Worm (Caenorhabditis elegans) whole organism, L4 larva: ENCODE results near the gene F58G1.3.
A peak's percentile ranks its signal among the peaks of the same experiment; 100 is the strongest.

ENCODE experiments used
- F44E2.7 ChIP-seq: fragments of 200-800 bp; sonication (Bioruptor generic); IDR thresholded peaks from 2 replicates; pipeline ENCODE4 v2.1.2; 2022; ENCODE audit warnings: missing genetic modification characterization, missing compliant biosample characterization
- T26A8.4 ChIP-seq: fragments of 200-800 bp; sonication (Bioruptor generic); IDR thresholded peaks from 2 replicates; pipeline ENCODE4 v1.3.6; 2022; ENCODE audit warnings: missing genetic modification characterization, missing compliant biosample characterization
- Y75B8A.6 ChIP-seq: fragments of 200-800 bp; sonication (Bioruptor generic); IDR thresholded peaks from 2 replicates; pipeline ENCODE4 v1.3.6; 2022; ENCODE audit warnings: missing genetic modification reagents, missing genetic modification characterization, missing compliant biosample characterization
- ZK337.2 ChIP-seq: fragments of 200-800 bp; sonication (Bioruptor generic); IDR thresholded peaks from 2 replicates; pipeline ENCODE4 v1.3.6; 2022; ENCODE audit warnings: missing genetic modification reagents, missing genetic modification characterization, missing compliant biosample characterization
- aha-1 ChIP-seq: fragments of 150-350 bp; peaks from one replicate; lab custom pipeline; 2014; ENCODE audit warnings: missing biosample characterization, missing genetic modification characterization
- aly-2 ChIP-seq: sonication (generic microtip); optimal IDR thresholded peaks from 2 replicates; lab custom pipeline; 2018; ENCODE audit warnings: missing biosample characterization, missing genetic modification characterization
- ceh-28 ChIP-seq: fragments of 150-350 bp; optimal IDR thresholded peaks from 2 replicates; lab custom pipeline; 2014; ENCODE audit warnings: missing biosample characterization, missing genetic modification reagents, missing genetic modification characterization
- ceh-32 ChIP-seq: sonication (generic microtip); optimal IDR thresholded peaks from 2 replicates; lab custom pipeline; 2016; ENCODE audit warnings: mild to moderate bottlenecking, missing genetic modification characterization, missing compliant biosample characterization; ENCODE audit not compliant: poor library complexity
- daf-16 ChIP-seq, 3 experiments: sonication (generic microtip); optimal IDR thresholded peaks; 2 replicates each; lab custom pipeline; 2016 to 2017; ENCODE audit warnings: missing genetic modification characterization in 3 of 3, missing genetic modification reagents in 3 of 3, mild to moderate bottlenecking in 2 of 3, missing compliant biosample characterization in 2 of 3, missing biosample characterization in 1 of 3, moderate library complexity in 1 of 3
- dmd-9 ChIP-seq: fragments of 200-800 bp; sonication (Bioruptor generic); IDR thresholded peaks from 2 replicates; pipeline ENCODE4 v1.3.6; 2022; ENCODE audit warnings: missing genetic modification reagents, missing genetic modification characterization, missing compliant biosample characterization
- dve-1 ChIP-seq: sonication (generic microtip); optimal IDR thresholded peaks from 2 replicates; lab custom pipeline; 2017; ENCODE audit warnings: antibody characterized with exemption, mild to moderate bottlenecking, missing genetic modification characterization, missing compliant biosample characterization; ENCODE audit not compliant: insufficient read depth
- egl-27 ChIP-seq: sonication (generic microtip); optimal IDR thresholded peaks from 3 replicates; lab custom pipeline; 2017; ENCODE audit warnings: missing biosample characterization, missing genetic modification reagents, missing genetic modification characterization
- fos-1 ChIP-seq: fragments of 150-350 bp; optimal IDR thresholded peaks from 2 replicates; lab custom pipeline; 2014; ENCODE audit warnings: missing biosample characterization, missing genetic modification characterization
- hif-1 ChIP-seq, 2 experiments: sonication (generic microtip); optimal IDR thresholded peaks; 2 replicates each; lab custom pipeline; 2016 to 2017; ENCODE audit warnings: missing compliant biosample characterization in 2 of 2, missing genetic modification characterization in 2 of 2, missing genetic modification reagents in 2 of 2, missing genotype in 2 of 2, mild to moderate bottlenecking in 1 of 2
- hlh-30 ChIP-seq: sonication (generic microtip); optimal IDR thresholded peaks from 2 replicates; lab custom pipeline; 2017; ENCODE audit warnings: antibody characterized with exemption, mild to moderate bottlenecking, missing genetic modification characterization, missing compliant biosample characterization; ENCODE audit not compliant: insufficient read depth
- hmg-1.1 ChIP-seq: fragments of 200-800 bp; sonication (Bioruptor generic); IDR thresholded peaks from 2 replicates; pipeline ENCODE4 v1.3.6; 2022; ENCODE audit warnings: missing genetic modification reagents, missing genetic modification characterization, missing compliant biosample characterization
- lin-1 ChIP-seq: fragments of 200-800 bp; sonication (Bioruptor generic); IDR thresholded peaks from 2 replicates; pipeline ENCODE4 v1.3.6; 2022; ENCODE audit warnings: missing genetic modification reagents, missing genetic modification characterization, missing compliant biosample characterization
- lin-13 ChIP-seq: fragments of 150-350 bp; optimal IDR thresholded peaks from 2 replicates; lab custom pipeline; 2014; ENCODE audit warnings: missing biosample characterization, missing genetic modification reagents, missing genetic modification characterization
- lin-38 ChIP-seq: fragments of 200-800 bp; sonication (Bioruptor generic); IDR thresholded peaks from 2 replicates; pipeline ENCODE4 v1.3.6; 2022; ENCODE audit warnings: missing genetic modification reagents, missing genetic modification characterization, missing compliant biosample characterization
- lin-39 ChIP-seq: fragments of 150-350 bp; optimal IDR thresholded peaks from 2 replicates; lab custom pipeline; 2014; ENCODE audit warnings: missing biosample characterization, missing genetic modification reagents, missing genetic modification characterization
- lsy-2 ChIP-seq, 2 experiments: fragments of 150-350 bp in 1 of 2; sonication (generic microtip) in 1 of 2; optimal IDR thresholded peaks; 2 replicates each; lab custom pipeline; 2014 to 2017; ENCODE audit warnings: missing biosample characterization in 2 of 2, missing genetic modification characterization in 2 of 2
- madf-5 ChIP-seq, 2 experiments: fragments of 200-800 bp; sonication (Bioruptor generic); IDR thresholded peaks; 2 replicates each; pipeline ENCODE4 v1.3.6; 2022; ENCODE audit warnings: missing compliant biosample characterization in 2 of 2, missing genetic modification characterization in 2 of 2
- mdl-1 ChIP-seq, 2 experiments: fragments of 150-350 bp in 1 of 2; sonication (generic microtip) in 1 of 2; optimal IDR thresholded peaks; 2 replicates each; lab custom pipeline; 2014 to 2017; ENCODE audit warnings: missing biosample characterization in 2 of 2, missing genetic modification characterization in 2 of 2
- mdt-29 ChIP-seq: fragments of 200-800 bp; sonication (Bioruptor generic); IDR thresholded peaks from 2 replicates; pipeline ENCODE4 v1.3.6; 2022; ENCODE audit warnings: missing genetic modification reagents, missing genetic modification characterization, missing compliant biosample characterization
- mep-1 ChIP-seq: fragments of 150-350 bp; sonication (generic microtip); optimal IDR thresholded peaks from 3 replicates; lab custom pipeline; 2014; ENCODE audit warnings: missing biosample characterization, missing genetic modification characterization
- mxl-2 ChIP-seq: fragments of 200-800 bp; sonication (Bioruptor generic); conservative IDR thresholded peaks from 2 replicates; pipeline ENCODE4 v1.3.6; 2022; ENCODE audit warnings: missing genetic modification reagents, missing genetic modification characterization, missing compliant biosample characterization
- mxl-3 ChIP-seq: fragments of 200-800 bp; sonication (Bioruptor generic); optimal IDR thresholded peaks from 2 replicates; lab custom pipeline; 2018; ENCODE audit warnings: mild to moderate bottlenecking, missing genetic modification characterization, missing compliant biosample characterization
- nhr-102 ChIP-seq: sonication (generic microtip); optimal IDR thresholded peaks from 2 replicates; lab custom pipeline; 2016; ENCODE audit warnings: mild to moderate bottlenecking, missing genetic modification characterization, moderate library complexity, missing compliant biosample characterization
- nhr-11 ChIP-seq: fragments of 150-350 bp; optimal IDR thresholded peaks from 2 replicates; lab custom pipeline; 2014; ENCODE audit warnings: missing biosample characterization, missing genetic modification characterization
- nhr-111 ChIP-seq: fragments of 200-800 bp; sonication (Bioruptor generic); optimal IDR thresholded peaks from 2 replicates; lab custom pipeline; 2018; ENCODE audit warnings: mild to moderate bottlenecking, missing genetic modification characterization, missing compliant biosample characterization
- nhr-237 ChIP-seq: sonication (generic microtip); optimal IDR thresholded peaks from 2 replicates; lab custom pipeline; 2017; ENCODE audit warnings: missing biosample characterization, missing genetic modification characterization
- nhr-25 ChIP-seq: sonication (generic microtip); optimal IDR thresholded peaks from 2 replicates; lab custom pipeline; 2017; ENCODE audit warnings: missing genetic modification characterization, mild to moderate bottlenecking, missing compliant biosample characterization, antibody characterized with exemption, moderate library complexity, borderline replicate concordance; ENCODE audit not compliant: insufficient read depth
- nhr-28 ChIP-seq: fragments of 150-350 bp; optimal IDR thresholded peaks from 2 replicates; lab custom pipeline; 2014; ENCODE audit warnings: missing biosample characterization, missing genetic modification characterization
- nhr-41 ChIP-seq: fragments of 200-800 bp; sonication (Bioruptor generic); IDR thresholded peaks from 2 replicates; pipeline ENCODE4 v1.3.6; 2022; ENCODE audit warnings: missing genetic modification reagents, missing genetic modification characterization, missing compliant biosample characterization
- nhr-48 ChIP-seq: sonication (generic microtip); optimal IDR thresholded peaks from 2 replicates; lab custom pipeline; 2016; ENCODE audit warnings: mild to moderate bottlenecking, missing genetic modification characterization, missing compliant biosample characterization
- nhr-6 ChIP-seq: fragments of 150-350 bp; optimal IDR thresholded peaks from 2 replicates; lab custom pipeline; 2014; ENCODE audit warnings: missing biosample characterization, missing genetic modification characterization
- pha-4 ChIP-seq, 2 experiments: fragments of 150-350 bp in 1 of 2; fragments of 200-800 bp in 1 of 2; sonication (Bioruptor generic) in 1 of 2; IDR thresholded peaks in 1 of 2; optimal IDR thresholded peaks in 1 of 2; 2 replicates each; pipeline versions ENCODE4 v1.3.6 to Lab custom; 2014 to 2022; ENCODE audit warnings: missing genetic modification characterization in 2 of 2, missing genetic modification reagents in 2 of 2, missing biosample characterization in 1 of 2, missing compliant biosample characterization in 1 of 2
- set-16 ChIP-seq: fragments of 200-800 bp; sonication (Bioruptor generic); IDR thresholded peaks from 2 replicates; pipeline ENCODE4 v1.3.6; 2022; ENCODE audit warnings: missing genetic modification reagents, missing genetic modification characterization, missing compliant biosample characterization
- snpc-1.2 ChIP-seq: fragments of 200-800 bp; sonication (Bioruptor generic); IDR thresholded peaks from 2 replicates; pipeline ENCODE4 v1.3.6; 2022; ENCODE audit warnings: missing genetic modification reagents, missing genetic modification characterization, missing compliant biosample characterization
- snpc-4 ChIP-seq: fragments of 150-350 bp; optimal IDR thresholded peaks from 2 replicates; lab custom pipeline; 2014; ENCODE audit warnings: missing biosample characterization, missing genetic modification characterization
- spr-1 ChIP-seq: sonication (generic microtip); optimal IDR thresholded peaks from 2 replicates; lab custom pipeline; 2016; ENCODE audit warnings: mild to moderate bottlenecking, missing genetic modification characterization, missing compliant biosample characterization
- tag-97 ChIP-seq: fragments of 200-800 bp; sonication (Bioruptor generic); IDR thresholded peaks from 2 replicates; pipeline ENCODE4 v1.3.6; 2022; ENCODE audit warnings: missing genetic modification characterization, missing compliant biosample characterization
- unc-130 ChIP-seq: sonication (generic microtip); optimal IDR thresholded peaks from 2 replicates; lab custom pipeline; 2016; ENCODE audit warnings: missing genetic modification reagents, missing genetic modification characterization, missing compliant biosample characterization
- unc-39 ChIP-seq: sonication (generic microtip); optimal IDR thresholded peaks from 2 replicates; lab custom pipeline; 2017; ENCODE audit warnings: missing biosample characterization, missing genetic modification characterization
- unc-62 ChIP-seq, 3 experiments: fragments of 150-350 bp in 1 of 3; sonication (generic microtip); optimal IDR thresholded peaks in 2 of 3; peaks in 1 of 3; 1 replicate in 1 of 3; 2 replicates in 2 of 3; lab custom pipeline; 2014 to 2017; ENCODE audit warnings: missing biosample characterization in 3 of 3, missing genetic modification characterization in 3 of 3, missing genetic modification reagents in 3 of 3, missing genotype in 1 of 3
- zag-1 ChIP-seq: fragments of 150-350 bp; optimal IDR thresholded peaks from 2 replicates; lab custom pipeline; 2014; ENCODE audit warnings: missing biosample characterization, missing genetic modification characterization
- zfp-2 ChIP-seq: sonication (generic microtip); optimal IDR thresholded peaks from 2 replicates; lab custom pipeline; 2016; ENCODE audit warnings: mild to moderate bottlenecking, missing genetic modification characterization, missing compliant biosample characterization
- zfp-3 ChIP-seq: fragments of 200-800 bp; sonication (Bioruptor generic); conservative IDR thresholded peaks from 2 replicates; pipeline ENCODE4 v1.3.6; 2022; ENCODE audit warnings: missing genetic modification reagents, missing genetic modification characterization, missing compliant biosample characterization
- ztf-11 ChIP-seq: fragments of 150-350 bp; optimal IDR thresholded peaks from 2 replicates; lab custom pipeline; 2014; ENCODE audit warnings: missing biosample characterization, missing genetic modification characterization

F58G1.3 gene

DNA sequence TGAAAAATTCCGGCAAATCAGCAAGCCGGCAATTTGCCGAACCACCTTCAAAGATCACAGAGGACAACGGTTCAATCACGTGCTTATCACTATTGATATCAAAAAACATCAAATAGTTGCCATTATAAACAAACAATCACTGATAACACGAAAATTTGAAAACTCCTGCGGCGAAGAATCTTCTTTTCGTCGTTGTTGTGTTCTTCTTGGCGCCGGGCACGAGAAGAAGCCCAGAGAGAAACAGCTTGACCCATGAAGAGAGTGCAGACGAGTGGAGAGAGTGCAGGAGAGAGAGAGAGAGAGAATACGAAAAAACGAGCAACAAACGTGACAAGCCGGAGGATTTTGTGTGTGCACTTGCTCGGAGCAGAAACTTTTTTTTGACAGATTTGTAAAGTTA is 49.4 kb downstream of the F58G1.3 start:
- no peak for TF ChIP-seq nhr-111 (GFP tag; lab: Kevin White, UChicago)
- no peak for TF ChIP-seq mxl-2 (GFP tag; lab: Robert Waterston, UW)
- TF ChIP-seq madf-5 (GFP tag; IDR thresholded peaks at IDR 0.05; lab: Robert Waterston, UW), result no peak
- no peak for TF ChIP-seq snpc-4
- TF ChIP-seq daf-16 (GFP tag; optimal IDR thresholded peaks at IDR 0.05; lab: Kevin White, UChicago), result peak; percentile 72 to 85
- peak; percentile 99 for TF ChIP-seq daf-16 (tag; optimal IDR thresholded peaks at IDR 0.05; lab: Kevin White, UChicago)
- no peak for TF ChIP-seq nhr-25 (tag; lab: Kevin White, UChicago)
- TF ChIP-seq mep-1, result peak; percentile 68
- TF ChIP-seq lin-39 (tag; lab: Kevin White, UChicago), result no peak
- TF ChIP-seq unc-130 (GFP tag; lab: Kevin White, UChicago), result no peak
- TF ChIP-seq F44E2.7 (GFP tag; lab: Robert Waterston, UW), result no peak
- TF ChIP-seq egl-27 (tag; lab: Kevin White, UChicago), result no peak
- TF ChIP-seq nhr-237 (tag; lab: Kevin White, UChicago), result no peak
- TF ChIP-seq aly-2 (tag; lab: Kevin White, UChicago), result no peak
- no peak for TF ChIP-seq dmd-9
- TF ChIP-seq nhr-48 (tag; lab: Kevin White, UChicago), result peak; percentile 62
- TF ChIP-seq set-16 (GFP tag; lab: Robert Waterston, UW), result peak; percentile 33
- 0 out of 2 replicates have a peak, but pooled peaks have one; percentile 37 for TF ChIP-seq zfp-3 (GFP tag; lab: Robert Waterston, UW)
- TF ChIP-seq nhr-11 (tag; lab: Kevin White, UChicago), result peak; percentile 39
- no peak for TF ChIP-seq zag-1 (tag; lab: Kevin White, UChicago)
- no peak for TF ChIP-seq ZK337.2
- TF ChIP-seq dve-1 (tag; lab: Kevin White, UChicago), result peak; percentile 92
- TF ChIP-seq Y75B8A.6 (GFP tag; lab: Robert Waterston, UW), result no peak
- peak; percentile 63 to 99 for TF ChIP-seq hif-1 (tag; optimal IDR thresholded peaks at IDR 0.05; lab: Kevin White, UChicago)
- no peak for TF ChIP-seq fos-1 (tag; lab: Kevin White, UChicago)
- peak; percentile 37 for TF ChIP-seq lin-38
- TF ChIP-seq spr-1 (tag; lab: Kevin White, UChicago), result no peak
- TF ChIP-seq nhr-102 (tag; lab: Kevin White, UChicago), result peak; percentile 69
- peak; percentile 43 to 90 for TF ChIP-seq mdl-1 (tag; optimal IDR thresholded peaks at IDR 0.05; lab: Kevin White, UChicago)
- no peak for TF ChIP-seq mxl-3 (GFP tag; lab: Kevin White, UChicago)
- TF ChIP-seq lin-13 (GFP tag; lab: Kevin White, UChicago), result peak; percentile 26
- no peak for TF ChIP-seq unc-39
- peak; percentile 45; the same call in 1 of the 2 replicates for TF ChIP-seq hmg-1.1 (GFP tag; lab: Robert Waterston, UW)
- TF ChIP-seq nhr-6, result peak; percentile 58
- TF ChIP-seq ceh-28 (tag; lab: Kevin White, UChicago), result no peak
- TF ChIP-seq lsy-2 (tag; optimal IDR thresholded peaks at IDR 0.05; lab: Kevin White, UChicago), result peak in 1 of 2 experiments; percentile 61
- no peak for TF ChIP-seq tag-97 (GFP tag; lab: Robert Waterston, UW)
- no peak for TF ChIP-seq ceh-32 (tag; lab: Kevin White, UChicago)
- TF ChIP-seq aha-1 (tag; lab: Kevin White, UChicago), result peak; percentile 98
- TF ChIP-seq pha-4 (GFP tag; IDR thresholded peaks at IDR 0.05; lab: Robert Waterston, UW), result peak; percentile 45; the same call in 1 of the 2 replicates
- TF ChIP-seq pha-4 (tag; optimal IDR thresholded peaks at IDR 0.05; lab: Kevin White, UChicago), result no peak
- TF ChIP-seq snpc-1.2 (GFP tag; lab: Robert Waterston, UW), result no peak
- TF ChIP-seq mdt-29 (GFP tag; lab: Robert Waterston, UW), result 0 out of 2 replicates have a peak, but pooled peaks have one; percentile 19
- 0 out of 2 replicates have a peak, but pooled peaks have one; percentile 44 for TF ChIP-seq T26A8.4 (GFP tag; lab: Robert Waterston, UW)
- peak; percentile 90 for TF ChIP-seq hlh-30
- no peak for TF ChIP-seq zfp-2
- peak; percentile 88 for TF ChIP-seq nhr-28
- no peak for TF ChIP-seq unc-62 (GFP tag; optimal IDR thresholded peaks at IDR 0.05 in 1 of 2; lab: Kevin White, UChicago)
- no peak for TF ChIP-seq unc-62 (tag; optimal IDR thresholded peaks at IDR 0.05; lab: Kevin White, UChicago)
- TF ChIP-seq lin-1 (GFP tag; lab: Robert Waterston, UW), result peak; percentile 52; the same call in 1 of the 2 replicates
- no peak for TF ChIP-seq ztf-11
- 0 out of 2 replicates have a peak, but pooled peaks have one; percentile 41 for TF ChIP-seq nhr-41 (GFP tag; lab: Robert Waterston, UW)
